Fruit fly (Drosophila melanogaster) whole organism, embryonic: ENCODE data around the gene Cpsf100.
A peak's percentile ranks its signal among the peaks of the same experiment; 100 is the strongest.

ENCODE experiments used
- Atf-2 ChIP-seq: fragments of 200-800 bp; sonication (Bioruptor generic); optimal IDR thresholded peaks from 2 replicates; lab custom pipeline; 2016; ENCODE audit warnings: missing biosample characterization, missing genetic modification characterization
- BEAF-32 ChIP-seq: fragments of 200-800 bp; sonication (Bioruptor generic); optimal IDR thresholded peaks from 3 replicates; lab custom pipeline; 2017; ENCODE audit warnings: missing biosample characterization, missing genetic modification characterization, mild to moderate bottlenecking, moderate library complexity, missing genetic modification reagents
- BtbVII ChIP-seq: fragments of 200-800 bp; sonication (Bioruptor generic); optimal IDR thresholded peaks from 3 replicates; lab custom pipeline; 2017; ENCODE audit warnings: missing biosample characterization, mild to moderate bottlenecking, missing genetic modification characterization
- CG10654 ChIP-seq: fragments of 200-800 bp; sonication (Bioruptor generic); optimal IDR thresholded peaks from 2 replicates; lab custom pipeline; 2016; ENCODE audit warnings: missing biosample characterization, missing genetic modification characterization
- CG12236 ChIP-seq: fragments of 200-800 bp; sonication (Bioruptor generic); optimal IDR thresholded peaks from 2 replicates; lab custom pipeline; 2016; ENCODE audit warnings: missing biosample characterization, missing genetic modification characterization
- CG12299 ChIP-seq: fragments of 200-800 bp; sonication (Bioruptor generic); optimal IDR thresholded peaks from 2 replicates; lab custom pipeline; 2018; ENCODE audit warnings: missing biosample characterization, mild to moderate bottlenecking, missing genetic modification characterization
- CG13287 ChIP-seq: fragments of 200-800 bp; sonication (Bioruptor generic); IDR thresholded peaks from 2 replicates; pipeline ENCODE4 v1.3.6; 2022; ENCODE audit warnings: missing biosample characterization, missing genetic modification characterization; ENCODE audit not compliant: partially characterized antibody
- CG15696 ChIP-seq: fragments of 200-800 bp; sonication (Bioruptor generic); optimal IDR thresholded peaks from 2 replicates; lab custom pipeline; 2019; ENCODE audit warnings: missing biosample characterization, mild to moderate bottlenecking, missing genetic modification characterization, moderate library complexity
- CG18476 ChIP-seq: fragments of 200-800 bp; sonication (Bioruptor generic); optimal IDR thresholded peaks from 2 replicates; lab custom pipeline; 2016; ENCODE audit warnings: missing biosample characterization, mild to moderate bottlenecking, missing genetic modification characterization
- CG3847 ChIP-seq: fragments of 200-800 bp; sonication (Bioruptor generic); IDR thresholded peaks from 2 replicates; pipeline ENCODE4 v1.3.6; 2022; ENCODE audit warnings: missing biosample characterization, missing genetic modification characterization
- CG3995 ChIP-seq: fragments of 200-800 bp; sonication (Bioruptor generic); optimal IDR thresholded peaks from 3 replicates; lab custom pipeline; 2016; ENCODE audit warnings: missing biosample characterization, missing genetic modification characterization
- CG4424 ChIP-seq: fragments of 200-800 bp; sonication (Bioruptor generic); optimal IDR thresholded peaks from 3 replicates; lab custom pipeline; 2016; ENCODE audit warnings: missing biosample characterization, missing genetic modification characterization
- CG5180 ChIP-seq: fragments of 200-800 bp; sonication (Bioruptor generic); optimal IDR thresholded peaks from 3 replicates; lab custom pipeline; 2017; ENCODE audit warnings: missing biosample characterization, missing genetic modification characterization, mild to moderate bottlenecking, moderate library complexity, missing genetic modification reagents
- CG8359 ChIP-seq: fragments of 200-800 bp; sonication (Bioruptor generic); optimal IDR thresholded peaks from 2 replicates; lab custom pipeline; 2017; ENCODE audit warnings: missing biosample characterization, mild to moderate bottlenecking, missing genetic modification characterization, borderline replicate concordance
- CoRest ChIP-seq: fragments of 200-800 bp; sonication (Bioruptor generic); optimal IDR thresholded peaks from 3 replicates; lab custom pipeline; 2018; ENCODE audit warnings: missing biosample characterization, mild to moderate bottlenecking, missing genetic modification characterization, moderate library complexity
- Dll ChIP-seq: fragments of 200-800 bp; sonication (Bioruptor generic); IDR thresholded peaks from 4 replicates; pipeline ENCODE4 v1.3.6; 2022; ENCODE audit warnings: missing biosample characterization, missing genetic modification characterization; ENCODE audit not compliant: partially characterized antibody
- Dp ChIP-seq: fragments of 200-800 bp; sonication (Bioruptor generic); optimal IDR thresholded peaks from 2 replicates; lab custom pipeline; 2018; ENCODE audit warnings: missing biosample characterization, mild to moderate bottlenecking, missing genetic modification characterization, moderate library complexity
- Dref ChIP-seq: fragments of 200-800 bp; sonication (Bioruptor generic); IDR thresholded peaks from 2 replicates; pipeline ENCODE4 v1.3.6; 2022; ENCODE audit warnings: missing biosample characterization, missing genetic modification characterization
- H15 ChIP-seq: fragments of 200-800 bp; sonication (Bioruptor generic); IDR thresholded peaks from 3 replicates; pipeline ENCODE4 v1.3.6; 2022; ENCODE audit warnings: missing biosample characterization, missing genetic modification characterization
- Lpt ChIP-seq: fragments of >200 bp; optimal IDR thresholded peaks from 2 replicates; lab custom pipeline; 2018; ENCODE audit warnings: missing biosample characterization, missing genetic modification characterization
- MBD-R2 ChIP-seq: fragments of 200-800 bp; sonication (Bioruptor generic); IDR thresholded peaks from 2 replicates; pipeline ENCODE4 v1.3.6; 2022; ENCODE audit warnings: missing biosample characterization, missing genetic modification characterization
- Med ChIP-seq: fragments of 200-800 bp; sonication (Bioruptor generic); peaks from one replicate; lab custom pipeline; 2016; ENCODE audit warnings: missing biosample characterization, missing genetic modification characterization, mild to moderate bottlenecking, inconsistent platforms, moderate library complexity
- Scr ChIP-seq: fragments of 200-800 bp; sonication (Bioruptor generic); IDR thresholded peaks from 2 replicates; pipeline ENCODE4 v1.3.6; 2022; ENCODE audit warnings: missing biosample characterization, missing genetic modification characterization; ENCODE audit not compliant: partially characterized antibody
- Sry-β ChIP-seq: fragments of 200-800 bp; sonication (Bioruptor generic); optimal IDR thresholded peaks from 2 replicates; lab custom pipeline; 2018; ENCODE audit warnings: missing biosample characterization, mild to moderate bottlenecking, missing genetic modification characterization, moderate library complexity
- Ssrp ChIP-seq: fragments of 200-800 bp; sonication (Bioruptor generic); optimal IDR thresholded peaks from 2 replicates; lab custom pipeline; 2018; ENCODE audit warnings: missing biosample characterization, mild to moderate bottlenecking, missing genetic modification characterization, moderate library complexity
- al ChIP-seq: fragments of 200-800 bp; sonication (Bioruptor generic); IDR thresholded peaks from 2 replicates; pipeline ENCODE4 v1.3.6; 2022; ENCODE audit warnings: missing biosample characterization, missing genetic modification characterization
- bsh ChIP-seq, 2 experiments: fragments of 200-800 bp; sonication (Bioruptor generic); optimal IDR thresholded peaks; 2 replicates each; lab custom pipeline; 2017 to 2018; ENCODE audit warnings: mild to moderate bottlenecking in 2 of 2, missing biosample characterization in 2 of 2, missing genetic modification characterization in 2 of 2, moderate library complexity in 1 of 2
- cad ChIP-seq: fragments of >200 bp; optimal IDR thresholded peaks from 2 replicates; lab custom pipeline; 2017; ENCODE audit warnings: missing biosample characterization, missing genetic modification characterization
- crc ChIP-seq: fragments of 200-800 bp; sonication (Bioruptor generic); optimal IDR thresholded peaks from 2 replicates; lab custom pipeline; 2016; ENCODE audit warnings: missing biosample characterization, missing genetic modification characterization
- dimm ChIP-seq: fragments of 200-800 bp; sonication (Bioruptor generic); IDR thresholded peaks from 2 replicates; pipeline ENCODE4 v1.3.6; 2022; ENCODE audit warnings: missing biosample characterization, missing genetic modification characterization
- dmrt11E ChIP-seq: fragments of 200-800 bp; sonication (Bioruptor generic); optimal IDR thresholded peaks from 3 replicates; lab custom pipeline; 2018; ENCODE audit warnings: missing biosample characterization, mild to moderate bottlenecking, missing genetic modification characterization, moderate library complexity
- dmrt99B ChIP-seq: fragments of 200-800 bp; sonication (Bioruptor generic); optimal IDR thresholded peaks from 2 replicates; lab custom pipeline; 2018; ENCODE audit warnings: missing biosample characterization, mild to moderate bottlenecking, missing genetic modification characterization, moderate library complexity
- sima ChIP-seq: fragments of 200-800 bp; sonication (Bioruptor generic); optimal IDR thresholded peaks from 2 replicates; lab custom pipeline; 2016; ENCODE audit warnings: missing biosample characterization, missing genetic modification characterization
- slou ChIP-seq: fragments of 200-800 bp; sonication (Bioruptor generic); optimal IDR thresholded peaks from 3 replicates; lab custom pipeline; 2016; ENCODE audit warnings: missing biosample characterization, missing genetic modification characterization
- zf30C ChIP-seq: fragments of 200-800 bp; sonication (Bioruptor generic); optimal IDR thresholded peaks from 3 replicates; lab custom pipeline; 2018; ENCODE audit warnings: missing biosample characterization, mild to moderate bottlenecking, missing genetic modification characterization

Cpsf100 gene

DNA sequence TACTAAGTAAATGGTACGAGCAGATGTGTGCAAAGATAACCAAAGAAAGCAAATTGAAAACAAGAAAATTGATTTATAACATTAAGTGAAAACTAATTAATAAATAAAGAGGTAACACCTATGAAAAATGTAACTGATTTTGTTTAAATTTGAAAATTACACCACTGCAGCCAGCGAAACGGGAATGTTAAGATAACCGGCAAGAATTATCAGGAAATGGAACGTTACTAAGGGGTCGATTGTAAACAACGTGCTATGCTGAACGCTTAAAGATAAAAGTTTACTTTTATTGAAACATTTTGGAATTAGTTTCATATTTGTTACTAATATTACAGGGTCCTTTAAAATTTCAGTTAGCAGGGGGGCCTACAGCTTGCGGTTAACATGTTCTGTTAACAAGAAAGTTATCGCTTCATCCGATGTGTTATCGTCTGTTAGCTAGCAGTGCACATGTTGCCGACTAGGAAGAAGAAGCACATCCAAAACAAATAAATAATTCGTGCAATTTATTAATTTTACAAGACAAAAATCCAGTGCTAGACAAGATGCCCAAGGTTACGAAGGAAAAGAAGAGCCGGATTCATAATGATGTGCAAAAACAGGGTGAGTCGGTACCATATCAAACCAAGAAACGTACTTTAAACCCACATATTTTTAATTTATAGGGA lies 14.8 kb downstream of the Cpsf100 start, which contains the start of gene CG11837 (continued):
- peak; percentile 49 for TF ChIP-seq Dref
- TF ChIP-seq MBD-R2 (GFP tag; lab: Robert Waterston, UW) = peak; percentile 50; the same call in 1 of the 2 replicates
- TF ChIP-seq Med (GFP tag; lab: Kevin White, UChicago) = peak; percentile 28
- peak; percentile 5 for TF ChIP-seq Dp (GFP tag; lab: Kevin White, UChicago)
- TF ChIP-seq CG13287 (GFP tag; lab: Robert Waterston, UW) = peak; percentile 51; the same call in 1 of the 2 replicates
- peak; percentile 29 for TF ChIP-seq BEAF-32 (GFP tag; lab: Kevin White, UChicago)
- no peak for TF ChIP-seq crc
- peak; percentile 49; the same call in 1 of the 4 replicates for TF ChIP-seq Dll

DNA sequence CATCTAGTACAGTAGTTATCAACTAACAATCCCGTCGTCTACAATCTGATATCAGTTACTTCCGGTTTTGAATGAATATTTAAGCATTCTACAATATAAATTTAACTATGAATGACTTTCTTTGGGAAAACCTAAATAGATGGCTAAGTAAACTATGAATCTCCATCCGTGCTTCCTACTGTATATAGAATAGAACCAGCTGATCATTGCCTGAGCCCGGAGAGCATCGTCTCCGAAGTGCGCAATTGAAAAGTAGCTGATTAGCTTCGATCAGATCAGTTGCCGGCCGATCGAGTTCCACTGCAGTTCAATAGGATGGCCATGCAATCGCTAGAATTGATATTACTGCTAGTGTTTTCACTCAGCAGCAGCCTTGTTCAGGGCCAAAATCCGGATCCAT lies 16.4 kb downstream of the Cpsf100 start, which contains the start of gene CG11841:
TSS of gene CG11841 (plus strand) at position 301 of the 400 bp plus-strand sequence.
- no peak for TF ChIP-seq Sry-β (GFP tag; lab: Kevin White, UChicago)
- TF ChIP-seq CG18476 (GFP tag; lab: Kevin White, UChicago) = no peak
- TF ChIP-seq CoRest = no peak
- no peak for TF ChIP-seq zf30C (GFP tag; lab: Kevin White, UChicago)
- no peak for TF ChIP-seq CG10654 (GFP tag; lab: Kevin White, UChicago)
- no peak for TF ChIP-seq H15 (GFP tag; lab: Robert Waterston, UW)
- TF ChIP-seq Atf-2 = no peak
- no peak for TF ChIP-seq cad (GFP tag; lab: Kevin White, UChicago)
- TF ChIP-seq CG3847 (GFP tag; lab: Robert Waterston, UW) = no peak
- no peak for TF ChIP-seq al (GFP tag; lab: Robert Waterston, UW)
- no peak for TF ChIP-seq CG12236 (GFP tag; lab: Kevin White, UChicago)
- no peak for TF ChIP-seq Ssrp (tag; lab: Kevin White, UChicago)
- no peak for TF ChIP-seq sima
- TF ChIP-seq BtbVII = no peak
- TF ChIP-seq CG5180 = no peak
- TF ChIP-seq dimm (GFP tag; lab: Robert Waterston, UW) = no peak

DNA sequence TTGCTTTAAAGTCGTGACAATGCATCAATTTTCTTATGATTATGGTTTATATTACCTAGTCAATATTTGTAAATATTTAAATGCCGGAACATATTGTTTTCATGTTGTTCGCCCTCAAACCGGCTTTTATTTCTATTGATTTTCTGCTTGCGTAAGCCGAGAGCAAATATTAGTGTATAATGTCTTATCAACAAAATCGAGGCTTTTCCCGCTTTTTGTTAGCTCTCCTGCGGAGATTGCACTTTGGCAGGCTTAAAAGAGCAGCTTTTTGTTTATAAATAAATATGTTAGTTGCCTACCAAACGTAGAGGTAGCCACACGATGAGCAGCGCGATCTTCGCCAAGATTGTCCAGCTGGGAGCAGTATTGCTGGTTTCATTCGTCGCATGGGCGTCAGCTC lies 18.0 kb downstream of the Cpsf100 start, which contains the start of gene CG11842:
TSS of gene CG11842 (plus strand) at position 301 of the 400 bp plus-strand sequence.
- TF ChIP-seq CG12299 (tag; lab: Kevin White, UChicago) (no peak), CG8359 (GFP tag; lab: Kevin White, UChicago) (no peak), Lpt (GFP tag; lab: Kevin White, UChicago) (no peak), Scr (GFP tag; lab: Robert Waterston, UW) (no peak), cad (GFP tag; lab: Kevin White, UChicago) (no peak), bsh (GFP tag; optimal IDR thresholded peaks at IDR 0.05; lab: Kevin White, UChicago) (no peak)
- TF ChIP-seq, all 482 proteins: peak for 0

DNA sequence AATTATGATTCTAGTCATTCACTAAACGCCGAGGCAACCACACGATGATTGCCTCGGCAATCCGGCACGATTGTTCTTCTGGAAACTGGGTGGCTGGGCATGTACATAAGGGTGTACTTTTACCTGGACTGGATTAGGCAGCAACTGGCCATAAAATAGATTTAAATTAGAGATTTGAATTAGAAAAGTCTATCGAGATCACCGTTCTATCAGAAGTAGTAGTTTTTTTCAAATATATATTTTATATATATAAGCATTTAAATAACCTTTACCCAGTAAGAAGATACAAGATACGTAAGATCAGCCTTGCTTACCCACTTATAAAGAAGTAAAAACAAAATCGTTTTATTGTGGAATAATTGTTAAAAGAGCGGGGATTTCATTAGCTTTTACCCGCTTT lies 19.7 kb downstream of the Cpsf100 start, which contains the start of gene CG11843:
TSS of gene CG11843 (plus strand) at position 301 of the 400 bp plus-strand sequence.
- TF ChIP-seq Atf-2 (no peak), CG3995 (no peak), CG4424 (GFP tag; lab: Kevin White, UChicago) (no peak), zf30C (GFP tag; lab: Kevin White, UChicago) (no peak), Med (GFP tag; lab: Kevin White, UChicago) (no peak), dmrt99B (tag; lab: Kevin White, UChicago) (no peak), slou (GFP tag; lab: Kevin White, UChicago) (no peak), dmrt11E (tag; lab: Kevin White, UChicago) (no peak), CG15696 (tag; lab: Kevin White, UChicago) (no peak)
